Fruit fly (Drosophila melanogaster): ENCODE results near the gene CG1440.

- no peak for TF ChIP-seq OdsH (GFP tag; optimal IDR thresholded peaks at IDR 0.05)
- TF ChIP-seq N (GFP tag; optimal IDR thresholded peaks at IDR 0.05), result no peak
- TF ChIP-seq fru (GFP tag; optimal IDR thresholded peaks at IDR 0.05), result no peak
- TF ChIP-seq Dfd (GFP tag; optimal IDR thresholded peaks at IDR 0.05), result no peak
- TF ChIP-seq psq (GFP tag; optimal IDR thresholded peaks at IDR 0.05), result no peak
- TF ChIP-seq Sp1 (GFP tag; optimal IDR thresholded peaks at IDR 0.05), result no peak
- no peak for TF ChIP-seq br (GFP tag; optimal IDR thresholded peaks at IDR 0.05)
- no peak for TF ChIP-seq lola (GFP tag; optimal IDR thresholded peaks at IDR 0.05)
- TF ChIP-seq pan (optimal IDR thresholded peaks at IDR 0.05), result no peak
- TF ChIP-seq Vsx2 (GFP tag; optimal IDR thresholded peaks at IDR 0.05; ENCODE audit: partially characterized antibody), result no peak
- no peak for TF ChIP-seq rgr (GFP tag; optimal IDR thresholded peaks at IDR 0.05)
- TF ChIP-seq Hr83 (GFP tag; optimal IDR thresholded peaks at IDR 0.05; ENCODE audit: poor library complexity, severe bottlenecking), result no peak
- TF ChIP-seq dmrt93B (GFP tag; optimal IDR thresholded peaks at IDR 0.05), result no peak
- TF ChIP-seq usp (GFP tag; optimal IDR thresholded peaks at IDR 0.05), result no peak
Measured at dm6 chrX:8415605-8416004, 21.3 kb upstream of the CG1440 start.

All from whole organism, wandering third instar larva.